Fruit fly (Drosophila melanogaster): ENCODE results near the gene ND-ASHI.
A peak's percentile ranks its signal among the peaks of the same experiment; 100 is the strongest.

ND-ASHI gene

DNA sequence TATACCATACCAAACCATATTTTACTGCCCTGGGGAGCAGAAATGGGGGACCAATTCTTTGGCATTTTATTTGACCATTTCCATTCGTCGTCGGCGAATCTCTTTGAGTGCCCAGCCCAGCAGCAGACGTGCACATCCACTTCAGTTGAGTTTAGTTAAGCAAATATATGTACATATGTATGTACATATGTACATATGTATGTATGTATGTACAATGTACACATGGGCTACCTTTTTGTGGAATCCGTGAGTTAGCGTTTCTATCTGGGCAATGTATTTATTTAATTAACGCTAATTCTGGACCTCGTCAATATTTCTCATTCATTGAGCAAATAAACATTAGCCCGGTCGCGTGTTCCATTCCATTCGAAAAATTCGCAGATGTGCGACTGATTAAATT, 41.0 kb upstream of the ND-ASHI start (continued):
- no peak for TF ChIP-seq Trl (optimal IDR thresholded peaks at IDR 0.05)
- no peak for TF ChIP-seq Trl (GFP tag; optimal IDR thresholded peaks at IDR 0.05)
- no peak for TF ChIP-seq sqz (GFP tag; optimal IDR thresholded peaks at IDR 0.05)
- TF ChIP-seq CG11560 (tag; IDR thresholded peaks at IDR 0.05), result no peak
- 0 out of 2 replicates have a peak, but pooled peaks have one; percentile 21 for TF ChIP-seq NFAT (GFP tag; IDR thresholded peaks at IDR 0.05)
- peak; percentile 26 for TF ChIP-seq Meics (GFP tag; optimal IDR thresholded peaks at IDR 0.05)
- TF ChIP-seq CG12659 (GFP tag; optimal IDR thresholded peaks at IDR 0.05), result no peak
- TF ChIP-seq dpn (GFP tag; optimal IDR thresholded peaks at IDR 0.05), result no peak
- no peak for TF ChIP-seq Lpt (GFP tag; optimal IDR thresholded peaks at IDR 0.05)
- no peak for TF ChIP-seq Nf-YA (GFP tag; IDR thresholded peaks at IDR 0.05)
- no peak for TF ChIP-seq GATAe (GFP tag; conservative IDR thresholded peaks at IDR 0.05)
- no peak for TF ChIP-seq lov (optimal IDR thresholded peaks at IDR 0.05)
- no peak for TF ChIP-seq lov (GFP tag; IDR thresholded peaks at IDR 0.05)
- TF ChIP-seq chinmo (GFP tag; IDR thresholded peaks at IDR 0.05; ENCODE audit: partially characterized antibody), result no peak
- TF ChIP-seq CG17802 (tag; optimal IDR thresholded peaks at IDR 0.05), result no peak
- no peak for TF ChIP-seq grau (tag; optimal IDR thresholded peaks at IDR 0.05)
- 0 out of 3 replicates have a peak, but pooled peaks have one; percentile 20 for TF ChIP-seq Optix (GFP tag; IDR thresholded peaks at IDR 0.05)

DNA sequence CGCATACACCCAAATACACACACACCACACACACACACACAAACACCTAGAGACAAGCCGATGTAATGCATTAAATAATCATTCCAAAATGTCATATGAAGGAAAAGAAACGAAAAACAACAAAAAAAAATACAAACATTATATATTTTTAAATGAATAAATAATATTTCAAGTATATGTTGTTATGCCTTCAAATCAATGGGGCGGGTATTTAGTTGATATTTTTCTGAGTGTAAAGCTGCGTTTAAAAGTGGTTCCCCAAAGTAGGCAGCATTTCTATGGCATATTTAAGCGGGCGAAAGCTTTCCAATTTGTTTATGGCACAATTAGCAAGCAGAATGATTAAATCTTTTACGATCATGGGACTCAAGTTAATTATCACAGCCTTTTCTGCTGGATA, 40.3 kb upstream of the ND-ASHI start:
- no peak for TF ChIP-seq seq (GFP tag; IDR thresholded peaks at IDR 0.05)
- TF ChIP-seq CG14014 (GFP tag; IDR thresholded peaks at IDR 0.05), result no peak
- no peak for TF ChIP-seq jumu (GFP tag; optimal IDR thresholded peaks at IDR 0.05)
- peak; percentile 55 for TF ChIP-seq zf30C (GFP tag; optimal IDR thresholded peaks at IDR 0.05)
- TF ChIP-seq aop (GFP tag; IDR thresholded peaks at IDR 0.05), result no peak
- no peak for TF ChIP-seq sisA (GFP tag; IDR thresholded peaks at IDR 0.05)
- no peak for TF ChIP-seq dysf (GFP tag; IDR thresholded peaks at IDR 0.05)
- peak; percentile 41; the same call in 1 of the 2 replicates for TF ChIP-seq CG9932 (GFP tag; IDR thresholded peaks at IDR 0.05)
- TF ChIP-seq maf-S (GFP tag; optimal IDR thresholded peaks at IDR 0.05), result no peak
- no peak for TF ChIP-seq ranshi (GFP tag; IDR thresholded peaks at IDR 0.05)
- TF ChIP-seq CG32532 (GFP tag; IDR thresholded peaks at IDR 0.05), result peak; percentile 39; the same call in 1 of the 2 replicates
- TF ChIP-seq CG11085 (GFP tag; IDR thresholded peaks at IDR 0.05), result no peak
- TF ChIP-seq cg (GFP tag; optimal IDR thresholded peaks at IDR 0.05), result peak; percentile 25
- no peak for TF ChIP-seq CG7271 (tag; optimal IDR thresholded peaks at IDR 0.05)
- no peak for TF ChIP-seq Sry-β (GFP tag; optimal IDR thresholded peaks at IDR 0.05)
- TF ChIP-seq CG6813 (GFP tag; optimal IDR thresholded peaks at IDR 0.05), result no peak
- TF ChIP-seq CG1024 (GFP tag; IDR thresholded peaks at IDR 0.05), result no peak
- TF ChIP-seq Blimp-1 (GFP tag; optimal IDR thresholded peaks at IDR 0.05), result peak; percentile 22
- no peak for TF ChIP-seq ERR (GFP tag; optimal IDR thresholded peaks at IDR 0.05)
- TF ChIP-seq tx (GFP tag; optimal IDR thresholded peaks at IDR 0.05), result no peak
- TF ChIP-seq pzg (GFP tag; optimal IDR thresholded peaks at IDR 0.05), result no peak
- TF ChIP-seq CG3163 (GFP tag; optimal IDR thresholded peaks at IDR 0.05), result no peak
- no peak for TF ChIP-seq gcm2 (GFP tag; optimal IDR thresholded peaks at IDR 0.05)
- TF ChIP-seq bowl (GFP tag; IDR thresholded peaks at IDR 0.05), result no peak; the same call in 1 of the 2 replicates
- TF ChIP-seq CG33557 (GFP tag; optimal IDR thresholded peaks at IDR 0.05), result no peak
- TF ChIP-seq CG17802 (tag; optimal IDR thresholded peaks at IDR 0.05), result no peak
- no peak for TF ChIP-seq ac (GFP tag; optimal IDR thresholded peaks at IDR 0.05)
- TF ChIP-seq ATbp (GFP tag; optimal IDR thresholded peaks at IDR 0.05), result peak; percentile 3
- no peak for TF ChIP-seq Fer2 (tag; optimal IDR thresholded peaks at IDR 0.05)
- no peak for TF ChIP-seq CG6854 (GFP tag; optimal IDR thresholded peaks at IDR 0.05)
- TF ChIP-seq Optix (GFP tag; IDR thresholded peaks at IDR 0.05), result no peak
- no peak for TF ChIP-seq CG13894 (tag; optimal IDR thresholded peaks at IDR 0.05)
- no peak for TF ChIP-seq NC2α (GFP tag; optimal IDR thresholded peaks at IDR 0.05)
- no peak for TF ChIP-seq CG7786 (GFP tag; optimal IDR thresholded peaks at IDR 0.05)
- no peak for TF ChIP-seq CG12104 (GFP tag; optimal IDR thresholded peaks at IDR 0.05)
- TF ChIP-seq Hr51 (GFP tag; optimal IDR thresholded peaks at IDR 0.05), result peak in 1 of 2 experiments; percentile 27
- TF ChIP-seq CG14441 (GFP tag; IDR thresholded peaks at IDR 0.05), result peak; percentile 48; the same call in 1 of the 2 replicates

Measured in whole organism, embryonic.